Fruit fly (Drosophila melanogaster) whole organism: ENCODE results near the gene Spx.
A peak's percentile ranks its signal among the peaks of the same experiment; 100 is the strongest.

Experiments
- CG8478 ChIP-seq: fragments of >200 bp; optimal IDR thresholded peaks from 2 replicates; lab custom pipeline; 2018; ENCODE audit warnings: inconsistent platforms
- Dll ChIP-seq: fragments of >200 bp; optimal IDR thresholded peaks from 2 replicates; lab custom pipeline; 2017
- EcR ChIP-seq, 2 experiments: fragments of >200 bp; optimal IDR thresholded peaks; 2 replicates each; lab custom pipeline; 2017; ENCODE audit warnings: missing biosample characterization in 2 of 2, missing genetic modification characterization in 2 of 2, missing genetic modification reagents in 2 of 2
- pan ChIP-seq: fragments of >200 bp; optimal IDR thresholded peaks from 2 replicates; lab custom pipeline; 2017
- psq ChIP-seq: fragments of >200 bp; optimal IDR thresholded peaks from 2 replicates; lab custom pipeline; 2017
- usp ChIP-seq: fragments of >200 bp; optimal IDR thresholded peaks from 2 replicates; lab custom pipeline; 2017; ENCODE audit warnings: missing biosample characterization, missing genetic modification characterization, mixed read lengths

Spx gene

dm6 chrX:6255414-6255915 lies at the start of gene Spx, which contains the start of gene Rbcn-3A:
Spx (plus strand) TSS chrX:6255822.
Rbcn-3A (minus strand) TSS chrX:6255487.
- TF ChIP-seq Dll, result no peak
- no peak for TF ChIP-seq EcR (GFP tag; optimal IDR thresholded peaks at IDR 0.05; lab: Kevin White, UChicago)
- no peak for TF ChIP-seq CG8478 (lab: Kevin White, UChicago)
- TF ChIP-seq pan, result no peak
- no peak for TF ChIP-seq psq (lab: Kevin White, UChicago)
- no peak for TF ChIP-seq usp

DNA sequence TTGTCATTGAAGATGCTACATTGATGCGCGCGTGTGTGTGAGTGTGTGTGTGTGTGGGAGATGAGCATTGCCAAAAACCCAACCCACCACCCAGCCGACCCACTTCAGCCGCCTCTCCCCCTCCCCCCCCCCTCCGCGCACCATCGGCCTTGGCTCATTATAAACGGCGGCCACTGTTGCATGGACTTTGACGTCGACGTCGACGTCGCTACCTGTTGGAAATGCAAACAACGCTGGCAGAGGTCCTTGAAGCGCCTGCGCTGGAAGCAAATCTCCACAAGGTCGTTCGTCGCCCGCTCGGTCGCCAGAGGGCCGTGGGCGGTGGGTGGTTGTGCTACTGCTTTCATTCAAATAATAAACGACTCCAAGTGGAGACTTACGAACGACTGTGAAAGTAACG lies 39.0 kb upstream of the Spx start:
- TF ChIP-seq pan (no peak), psq (lab: Kevin White, UChicago) (no peak), EcR (GFP tag; optimal IDR thresholded peaks at IDR 0.05; lab: Kevin White, UChicago) (no peak), usp (no peak), Dll (no peak), CG8478 (lab: Kevin White, UChicago) (no peak)

DNA sequence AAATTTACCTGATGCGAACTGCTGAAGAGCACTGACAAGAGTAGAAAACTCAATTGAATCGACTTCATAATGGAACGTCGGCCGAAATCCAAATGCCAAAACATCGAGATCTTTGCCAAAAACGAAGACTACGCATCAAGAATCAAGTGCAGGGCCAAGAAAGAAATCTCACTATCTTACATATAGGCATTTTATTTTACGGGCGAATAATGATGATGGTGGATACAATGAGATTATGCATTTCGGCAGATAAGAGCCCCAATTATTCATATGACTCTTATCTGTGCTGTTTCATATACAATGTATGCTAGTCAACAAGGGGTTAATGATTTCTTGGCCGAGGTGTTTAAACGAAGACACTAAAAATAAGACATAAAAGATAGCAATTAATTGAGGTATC lies 36.4 kb upstream of the Spx start, which contains the start of gene Btnd:
Gene Btnd, minus strand, starts transcription at position 101 of the 400 bp plus-strand sequence.
- TF ChIP-seq EcR (GFP tag; optimal IDR thresholded peaks at IDR 0.05; lab: Kevin White, UChicago) (no peak), usp (no peak), CG8478 (lab: Kevin White, UChicago) (no peak), pan (no peak), psq (lab: Kevin White, UChicago) (no peak), Dll (no peak)

DNA sequence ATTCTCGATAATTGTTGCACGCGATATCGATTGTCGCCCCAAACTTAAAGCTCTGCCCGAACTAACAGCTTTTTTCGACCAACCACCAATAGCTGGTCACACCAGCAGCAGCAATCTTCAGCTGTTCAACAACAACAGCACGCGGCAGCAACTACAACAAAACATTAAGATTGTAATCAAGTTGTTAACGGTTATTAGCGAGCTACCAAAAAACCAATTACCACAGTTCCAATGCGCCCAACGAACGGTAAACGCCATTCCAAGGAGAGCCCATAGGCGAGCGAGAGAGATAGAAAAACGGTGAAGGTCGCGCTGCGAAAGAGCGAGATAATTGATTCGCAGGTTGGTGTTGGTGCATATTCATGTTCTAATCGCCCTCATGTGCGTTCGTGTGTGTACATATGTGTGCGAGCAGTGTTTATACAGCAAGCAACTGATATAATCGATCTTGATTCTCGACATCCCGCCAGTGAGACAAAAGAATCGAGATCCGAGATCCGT lies 35.7 kb upstream of the Spx start, which contains the start of gene Efr:
Gene Efr, plus strand, starts transcription at position 113 of the 501 bp plus-strand sequence.
- no peak for TF ChIP-seq Dll
- no peak for TF ChIP-seq pan
- TF ChIP-seq CG8478 (lab: Kevin White, UChicago), result no peak
- TF ChIP-seq psq (lab: Kevin White, UChicago), result no peak
- TF ChIP-seq EcR (GFP tag; optimal IDR thresholded peaks at IDR 0.05; lab: Kevin White, UChicago), result no peak
- no peak for TF ChIP-seq usp

DNA sequence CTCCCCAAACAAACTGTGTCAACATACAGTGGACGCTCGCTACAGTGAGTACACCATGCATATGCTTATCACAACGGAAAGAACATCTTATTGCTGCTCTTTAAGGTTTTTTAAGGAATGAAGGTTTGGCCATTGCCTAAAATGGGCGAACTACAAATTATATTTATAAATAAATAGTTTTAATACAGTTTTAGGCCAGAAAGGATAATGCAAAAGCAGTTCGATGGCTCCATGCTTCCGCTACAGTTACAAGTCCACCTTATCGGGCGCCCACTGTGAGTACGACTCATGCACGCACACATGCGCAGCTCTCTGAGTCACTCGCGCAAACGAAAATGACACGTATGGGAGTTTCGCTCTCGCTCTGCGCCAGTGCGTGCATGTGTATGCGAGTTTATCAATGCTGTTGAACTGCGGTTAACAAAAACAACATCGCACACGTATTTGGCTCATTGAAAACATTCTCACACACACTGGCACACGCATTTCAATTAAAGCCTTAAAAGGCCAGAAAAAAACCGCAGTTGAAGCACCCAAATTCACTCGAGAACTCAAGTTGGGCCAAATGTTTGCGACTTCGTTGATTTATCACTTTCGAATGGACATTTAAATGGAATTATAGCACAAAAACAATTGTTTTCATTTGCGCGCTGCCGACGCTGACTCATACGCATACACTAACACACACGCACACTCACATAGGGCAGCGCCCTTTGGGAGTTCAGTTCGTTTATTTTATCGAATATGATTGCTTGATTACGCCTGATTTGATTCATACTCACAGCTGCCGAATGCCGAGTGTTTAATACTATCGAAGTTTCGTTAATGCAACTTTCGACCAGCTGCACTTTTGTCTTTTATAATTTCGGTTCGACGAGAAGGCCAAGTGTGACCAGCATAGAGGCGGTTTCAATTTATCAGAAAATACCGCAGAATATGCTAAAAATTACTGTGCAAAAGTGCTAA lies 31.1 kb upstream of the Spx start, which contains the start of gene sqh:
Gene sqh, minus strand, starts transcription at position 916 of the 966 bp plus-strand sequence.
- TF ChIP-seq CG8478 (lab: Kevin White, UChicago), result no peak
- peak; percentile 22 for TF ChIP-seq pan

dm6 chrX:6225472-6226049 lies 30.1 kb upstream of the Spx start, which contains the start of gene dtn:
dtn (plus strand) TSS chrX:6225647.
- TF ChIP-seq pan, result no peak

- TF ChIP-seq EcR (GFP tag; optimal IDR thresholded peaks at IDR 0.05; lab: Kevin White, UChicago), result no peak
- TF ChIP-seq Dll, result no peak
- TF ChIP-seq pan, result no peak
- no peak for TF ChIP-seq psq (lab: Kevin White, UChicago)
- no peak for TF ChIP-seq CG8478 (lab: Kevin White, UChicago)
- no peak for TF ChIP-seq usp
Measured at dm6 chrX:6231764-6232163, 23.9 kb upstream of the Spx start.

- TF ChIP-seq usp (no peak), Dll (no peak), CG8478 (lab: Kevin White, UChicago) (no peak), pan (no peak), psq (lab: Kevin White, UChicago) (no peak)
Measured at dm6 chrX:6237015-6237414, 18.6 kb upstream of the Spx start, which contains the start of gene CG14445. CG14445 (plus strand) TSS chrX:6237315.

DNA sequence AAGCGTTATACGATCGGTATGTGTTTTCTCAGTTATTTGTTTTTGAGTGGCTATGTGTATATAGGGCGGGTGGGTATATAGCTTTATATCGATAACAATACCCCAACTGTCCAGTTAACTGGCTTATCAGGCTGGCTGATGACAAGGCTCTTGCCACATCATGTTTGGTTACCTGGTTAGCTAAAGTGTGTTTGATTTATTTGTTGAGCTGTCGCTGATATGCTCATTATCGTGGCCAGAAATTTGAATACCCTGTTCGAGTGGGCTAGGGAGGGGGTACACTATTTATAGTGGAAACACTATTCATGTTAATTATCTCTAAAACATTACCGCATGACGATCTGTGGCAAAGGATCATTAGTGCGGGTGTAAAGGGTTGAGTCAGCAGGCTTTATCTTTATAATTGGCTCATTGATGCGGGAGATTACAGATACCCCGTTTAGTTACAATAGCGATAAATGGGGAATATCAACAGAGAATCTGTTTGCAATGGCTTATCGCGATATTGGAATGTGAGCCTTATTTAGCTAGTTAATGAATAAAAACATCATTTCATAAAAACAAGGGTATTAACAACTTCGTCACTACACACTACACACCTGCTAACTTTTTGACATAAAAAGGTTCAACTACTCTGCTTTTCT lies 2.6 kb upstream of the Spx start:
- no peak for TF ChIP-seq CG8478 (lab: Kevin White, UChicago)
- TF ChIP-seq EcR (GFP tag; optimal IDR thresholded peaks at IDR 0.05; lab: Kevin White, UChicago), result no peak
- TF ChIP-seq Dll, result no peak
- no peak for TF ChIP-seq usp
- TF ChIP-seq psq (lab: Kevin White, UChicago), result no peak
- no peak for TF ChIP-seq pan

DNA sequence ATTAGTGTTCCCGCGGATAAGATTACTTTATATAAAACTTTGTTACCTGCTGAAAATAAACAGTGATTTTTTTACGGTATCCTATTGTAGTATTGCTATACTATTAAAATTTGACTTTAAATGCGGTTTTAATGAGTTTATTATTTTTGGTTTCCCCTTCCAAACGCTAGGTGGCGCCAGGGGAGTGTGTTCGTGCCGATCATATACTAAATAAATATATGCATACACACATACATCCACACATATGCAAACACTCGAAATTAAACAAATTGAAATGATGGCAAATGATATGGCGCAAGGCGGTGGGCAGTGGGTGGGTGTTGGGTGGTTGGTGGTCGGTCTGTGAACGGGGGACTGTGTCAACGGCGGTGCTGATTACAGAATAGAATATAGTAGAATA lies 1.9 kb upstream of the Spx start:
- no peak for TF ChIP-seq EcR (GFP tag; optimal IDR thresholded peaks at IDR 0.05; lab: Kevin White, UChicago)
- TF ChIP-seq psq (lab: Kevin White, UChicago), result no peak
- TF ChIP-seq Dll, result no peak
- TF ChIP-seq pan, result no peak
- TF ChIP-seq usp, result no peak
- no peak for TF ChIP-seq CG8478 (lab: Kevin White, UChicago)

dm6 chrX:6254617-6255349 lies 839 bp upstream of the Spx start:
- no peak for TF ChIP-seq pan
- no peak for TF ChIP-seq usp
- no peak for TF ChIP-seq EcR (GFP tag; optimal IDR thresholded peaks at IDR 0.05; lab: Kevin White, UChicago)
- no peak for TF ChIP-seq CG8478 (lab: Kevin White, UChicago)
- no peak for TF ChIP-seq psq (lab: Kevin White, UChicago)
- no peak for TF ChIP-seq Dll
